Worm (Caenorhabditis elegans) whole organism, late embryonic: ENCODE data around the gene nep-10.

Experiments used
- C08G9.2 ChIP-seq: sonication (generic microtip); optimal IDR thresholded peaks from 2 replicates; lab custom pipeline; 2016; ENCODE audit warnings: mild to moderate bottlenecking, missing genetic modification characterization, moderate library complexity, missing compliant biosample characterization
- C38D4.7 ChIP-seq: fragments of 200-800 bp; sonication (Bioruptor generic); optimal IDR thresholded peaks from 2 replicates; lab custom pipeline; 2018; ENCODE audit warnings: mild to moderate bottlenecking, missing genetic modification characterization, moderate library complexity, missing compliant biosample characterization
- T23F11.4 ChIP-seq: fragments of 200-800 bp; sonication (Bioruptor generic); optimal IDR thresholded peaks from 2 replicates; lab custom pipeline; 2018; ENCODE audit warnings: mild to moderate bottlenecking, missing genetic modification characterization, missing compliant biosample characterization
- ama-1 ChIP-seq: fragments of 150-350 bp; optimal IDR thresholded peaks from 2 replicates; lab custom pipeline; 2014
- ceh-14 ChIP-seq: sonication (generic microtip); optimal IDR thresholded peaks from 2 replicates; lab custom pipeline; 2016; ENCODE audit warnings: missing genotype, missing genetic modification characterization, missing compliant biosample characterization
- ceh-18 ChIP-seq: sonication (generic microtip); optimal IDR thresholded peaks from 2 replicates; lab custom pipeline; 2016; ENCODE audit warnings: missing genetic modification characterization, missing compliant biosample characterization
- ceh-2 ChIP-seq: sonication (generic microtip); optimal IDR thresholded peaks from 2 replicates; lab custom pipeline; 2016; ENCODE audit warnings: missing genotype, missing genetic modification characterization, missing compliant biosample characterization
- ceh-22 ChIP-seq: sonication (generic microtip); optimal IDR thresholded peaks from 2 replicates; lab custom pipeline; 2017; ENCODE audit warnings: missing biosample characterization, missing genetic modification characterization
- ceh-24 ChIP-seq: sonication (generic microtip); optimal IDR thresholded peaks from 2 replicates; lab custom pipeline; 2016; ENCODE audit warnings: mild to moderate bottlenecking, missing genetic modification characterization, missing compliant biosample characterization
- ceh-31 ChIP-seq: sonication (generic microtip); optimal IDR thresholded peaks from 2 replicates; lab custom pipeline; 2016; ENCODE audit warnings: missing genetic modification characterization, missing compliant biosample characterization
- ceh-34 ChIP-seq: sonication (generic microtip); optimal IDR thresholded peaks from 2 replicates; lab custom pipeline; 2016; ENCODE audit warnings: mild to moderate bottlenecking, missing genetic modification characterization, missing compliant biosample characterization
- ceh-45 ChIP-seq: fragments of 200-800 bp; sonication (Bioruptor generic); IDR thresholded peaks from 2 replicates; pipeline ENCODE4 v1.3.6; 2022; ENCODE audit warnings: missing genetic modification reagents, missing genetic modification characterization, missing compliant biosample characterization
- elt-4 ChIP-seq: sonication (generic microtip); optimal IDR thresholded peaks from 2 replicates; lab custom pipeline; 2016; ENCODE audit warnings: missing genetic modification characterization, missing compliant biosample characterization
- fax-1 ChIP-seq: sonication (generic microtip); optimal IDR thresholded peaks from 2 replicates; lab custom pipeline; 2016; ENCODE audit warnings: missing genotype, missing genetic modification characterization, missing compliant biosample characterization
- fkh-6 ChIP-seq: sonication (generic microtip); optimal IDR thresholded peaks from 2 replicates; lab custom pipeline; 2016; ENCODE audit warnings: missing genetic modification characterization, missing compliant biosample characterization
- gmeb-2 ChIP-seq: sonication (generic microtip); optimal IDR thresholded peaks from 2 replicates; lab custom pipeline; 2016; ENCODE audit warnings: missing genetic modification characterization, inconsistent platforms, missing compliant biosample characterization
- hlh-13 ChIP-seq: fragments of 200-800 bp; sonication (Bioruptor generic); optimal IDR thresholded peaks from 2 replicates; lab custom pipeline; 2018; ENCODE audit warnings: mild to moderate bottlenecking, missing genetic modification characterization, missing compliant biosample characterization
- hlh-15 ChIP-seq: sonication (generic microtip); optimal IDR thresholded peaks from 2 replicates; lab custom pipeline; 2016; ENCODE audit warnings: missing genetic modification characterization, missing compliant biosample characterization
- lin-11 ChIP-seq: fragments of 200-800 bp; sonication (Bioruptor generic); optimal IDR thresholded peaks from 2 replicates; lab custom pipeline; 2018; ENCODE audit warnings: mild to moderate bottlenecking, missing genetic modification characterization, missing compliant biosample characterization
- madf-2 ChIP-seq: sonication (generic microtip); optimal IDR thresholded peaks from 2 replicates; lab custom pipeline; 2017; ENCODE audit warnings: missing genetic modification characterization, missing compliant biosample characterization
- nhr-232 ChIP-seq: sonication (generic microtip); optimal IDR thresholded peaks from 2 replicates; lab custom pipeline; 2016; ENCODE audit warnings: missing genetic modification characterization, missing compliant biosample characterization
- pat-9 ChIP-seq: fragments of 200-800 bp; sonication (Bioruptor generic); optimal IDR thresholded peaks from 2 replicates; lab custom pipeline; 2018; ENCODE audit warnings: mild to moderate bottlenecking, missing genetic modification characterization, moderate library complexity, missing compliant biosample characterization
- pax-1 ChIP-seq: fragments of 150-350 bp; optimal IDR thresholded peaks from 2 replicates; lab custom pipeline; 2014; ENCODE audit warnings: missing biosample characterization, missing genetic modification characterization
- pha-2 ChIP-seq: sonication (generic microtip); optimal IDR thresholded peaks from 2 replicates; lab custom pipeline; 2017; ENCODE audit warnings: mild to moderate bottlenecking, missing genetic modification characterization, missing compliant biosample characterization
- pros-1 ChIP-seq: fragments of 150-350 bp; optimal IDR thresholded peaks from 2 replicates; lab custom pipeline; 2014; ENCODE audit warnings: missing biosample characterization, missing genetic modification reagents, missing genetic modification characterization
- sdc-2 ChIP-seq: sonication (generic microtip); optimal IDR thresholded peaks from 2 replicates; lab custom pipeline; 2016; ENCODE audit warnings: missing genotype, missing genetic modification characterization, missing compliant biosample characterization
- sox-4 ChIP-seq: sonication (generic microtip); optimal IDR thresholded peaks from 2 replicates; lab custom pipeline; 2017; ENCODE audit warnings: mild to moderate bottlenecking, missing genetic modification characterization, inconsistent platforms, missing compliant biosample characterization
- tbx-2 ChIP-seq: sonication (generic microtip); optimal IDR thresholded peaks from 2 replicates; lab custom pipeline; 2016; ENCODE audit warnings: missing genetic modification characterization, missing compliant biosample characterization
- ttx-3 ChIP-seq: sonication (generic microtip); optimal IDR thresholded peaks from 2 replicates; lab custom pipeline; 2016; ENCODE audit warnings: missing genetic modification reagents, missing genetic modification characterization, missing compliant biosample characterization
- unc-3 ChIP-seq, 2 experiments: fragments of 200-800 bp in 1 of 2; sonication (Bioruptor generic) in 1 of 2; sonication (generic microtip) in 1 of 2; conservative IDR thresholded peaks in 1 of 2; optimal IDR thresholded peaks in 1 of 2; 2 replicates each; pipeline versions ENCODE4 v1.3.6 to Lab custom; 2016 to 2022; ENCODE audit warnings: missing compliant biosample characterization in 2 of 2, missing genetic modification characterization in 2 of 2, missing genetic modification reagents in 1 of 2
- unc-42 ChIP-seq: sonication (generic microtip); optimal IDR thresholded peaks from 2 replicates; lab custom pipeline; 2016; ENCODE audit warnings: missing genotype, missing genetic modification characterization, missing compliant biosample characterization
- unc-86 ChIP-seq: sonication (generic microtip); optimal IDR thresholded peaks from 2 replicates; lab custom pipeline; 2016; ENCODE audit warnings: missing genetic modification characterization, missing compliant biosample characterization

The nep-10 gene

DNA sequence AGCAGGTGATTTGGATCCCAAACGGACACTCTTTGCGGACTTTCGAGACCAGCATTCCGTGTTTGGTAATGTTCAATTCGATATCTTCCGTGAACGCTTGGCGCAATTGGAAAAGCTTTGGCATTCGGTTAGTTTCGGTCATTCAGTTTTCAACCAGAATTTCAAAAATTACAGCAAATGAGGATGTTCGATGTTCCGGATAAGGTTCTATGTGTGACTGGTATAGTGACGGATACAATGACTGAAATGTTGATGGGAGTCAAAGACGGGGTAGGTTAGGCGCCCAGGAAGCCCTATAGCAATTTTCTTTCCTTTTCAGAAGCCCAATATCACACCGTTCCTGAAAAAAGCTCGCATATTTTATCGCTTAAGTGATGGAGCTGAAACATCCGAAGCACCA is 19.6 kb downstream of the nep-10 start:
- TF ChIP-seq hlh-15: no peak
- no peak for TF ChIP-seq fax-1 (tag; lab: Kevin White, UChicago)
- TF ChIP-seq ceh-14 (tag; lab: Kevin White, UChicago): no peak
- TF ChIP-seq unc-3 (GFP tag; conservative IDR thresholded peaks at IDR 0.05; lab: Robert Waterston, UW): no peak
- no peak for TF ChIP-seq unc-3 (tag; optimal IDR thresholded peaks at IDR 0.05; lab: Kevin White, UChicago)
- TF ChIP-seq ceh-45 (GFP tag; lab: Robert Waterston, UW): no peak
- no peak for TF ChIP-seq gmeb-2 (tag; lab: Kevin White, UChicago)
- TF ChIP-seq fkh-6 (tag; lab: Kevin White, UChicago): no peak

DNA sequence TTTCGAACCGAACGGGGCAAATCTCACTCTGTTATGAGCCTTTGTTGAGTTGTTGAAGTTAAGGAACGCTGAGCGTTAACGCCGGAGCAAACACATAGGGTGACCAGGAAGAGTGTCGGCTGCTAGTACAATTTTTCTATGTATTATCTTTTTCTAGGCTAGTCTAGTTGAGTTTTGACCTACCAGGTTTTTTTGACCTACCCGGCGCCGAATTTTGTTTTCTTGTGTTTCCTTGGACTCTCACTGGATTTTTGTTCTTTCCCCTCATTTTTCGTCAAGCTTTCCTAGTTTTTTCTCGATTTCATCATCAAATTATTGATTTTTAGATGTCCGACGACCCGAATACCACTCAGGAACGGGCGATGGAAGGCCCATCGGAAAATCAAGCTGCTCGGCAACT is 21.2 kb downstream of the nep-10 start, which contains the start of gene T06D4.1:
Gene T06D4.1 (plus strand): TSS at position 321 of the 400 bp plus-strand sequence.
- no peak for TF ChIP-seq unc-42
- TF ChIP-seq gmeb-2 (tag; lab: Kevin White, UChicago): no peak
- TF ChIP-seq ceh-14 (tag; lab: Kevin White, UChicago): no peak
- no peak for TF ChIP-seq elt-4
- no peak for TF ChIP-seq ceh-22 (tag; lab: Kevin White, UChicago)
- no peak for TF ChIP-seq ceh-18 (tag; lab: Kevin White, UChicago)
- TF ChIP-seq ceh-34 (tag; lab: Kevin White, UChicago): no peak
- TF ChIP-seq ceh-31 (tag; lab: Kevin White, UChicago): no peak
- no peak for TF ChIP-seq ceh-2 (tag; lab: Kevin White, UChicago)
- TF ChIP-seq madf-2 (tag; lab: Kevin White, UChicago): no peak
- TF ChIP-seq ceh-24: no peak

DNA sequence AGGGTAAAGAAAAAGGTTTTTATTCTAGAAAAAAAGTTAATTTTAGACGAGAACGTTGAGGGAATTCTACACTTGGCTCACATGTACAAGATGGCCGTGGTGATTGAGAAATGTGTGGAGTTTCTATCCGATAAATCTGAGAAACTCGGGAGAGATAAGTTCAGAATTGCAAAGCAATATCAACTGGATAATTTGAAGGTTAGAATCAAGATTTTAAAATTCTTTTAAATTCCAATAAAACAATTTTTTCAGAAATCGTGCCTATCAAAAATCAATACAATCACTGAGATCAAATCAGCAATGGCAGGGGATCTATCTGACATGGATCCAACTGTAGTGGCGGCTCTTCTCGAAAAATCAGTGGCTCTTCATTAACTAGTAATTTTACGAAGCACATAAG is 24.5 kb downstream of the nep-10 start, which contains the start of gene Y49F6C.2:
Gene Y49F6C.2 (plus strand): TSS at position 301 of the 400 bp plus-strand sequence.
- TF ChIP-seq ttx-3: no peak
- TF ChIP-seq C08G9.2 (tag; lab: Kevin White, UChicago): no peak
- TF ChIP-seq hlh-13: no peak
- no peak for TF ChIP-seq unc-86
- TF ChIP-seq ceh-18 (tag; lab: Kevin White, UChicago): no peak
- no peak for TF ChIP-seq C38D4.7 (GFP tag; lab: Kevin White, UChicago)
- TF ChIP-seq T23F11.4: no peak
- TF ChIP-seq fkh-6 (tag; lab: Kevin White, UChicago): no peak

DNA sequence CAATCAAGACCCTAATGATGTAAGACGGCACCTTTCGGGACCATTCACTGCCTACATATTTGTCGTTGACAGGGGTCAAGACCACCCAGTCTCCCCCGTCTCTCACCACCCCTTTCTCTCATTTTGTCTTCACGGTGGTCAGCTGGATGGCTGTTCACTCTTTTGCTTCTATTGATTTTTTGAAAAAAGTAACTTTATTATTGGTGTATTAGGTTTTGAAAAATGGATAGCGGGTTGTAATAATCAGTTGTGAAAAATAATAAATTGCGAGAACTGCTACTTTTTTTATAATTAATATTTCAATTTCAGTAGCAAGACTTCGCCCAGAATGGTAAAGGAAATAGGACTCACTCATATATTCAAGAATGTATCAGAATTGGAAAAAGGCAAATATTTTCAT is 26.0 kb downstream of the nep-10 start, which contains the start of gene bath-9:
Gene bath-9 (plus strand): TSS at position 301 of the 400 bp plus-strand sequence.
- TF ChIP-seq pha-2 (tag; lab: Kevin White, UChicago) (no peak), sox-4 (tag; lab: Kevin White, UChicago) (no peak)

DNA sequence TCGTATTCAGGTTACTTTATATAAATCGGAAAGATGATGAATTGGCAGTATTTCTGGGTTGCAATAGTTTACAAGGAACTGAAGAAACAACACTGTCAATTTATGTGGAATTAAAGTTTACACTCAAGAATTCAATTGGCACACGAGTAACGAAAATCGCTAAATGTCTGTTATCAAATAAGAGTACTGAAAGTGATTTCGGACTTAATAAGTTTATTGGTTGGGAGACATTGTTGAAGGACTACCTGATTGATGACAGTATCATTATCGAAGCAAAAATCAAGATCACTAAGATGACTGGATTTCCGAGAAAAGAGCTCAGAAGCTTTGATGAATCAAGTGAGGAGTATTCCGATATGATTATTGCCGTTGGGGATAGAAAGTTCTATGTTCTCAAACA is 27.5 kb downstream of the nep-10 start:
- TF ChIP-seq sdc-2 (tag; lab: Kevin White, UChicago) (no peak), ceh-45 (GFP tag; lab: Robert Waterston, UW) (no peak), ama-1 (no peak), gmeb-2 (tag; lab: Kevin White, UChicago) (no peak), fkh-6 (tag; lab: Kevin White, UChicago) (no peak), pax-1 (no peak), lin-11 (no peak), pros-1 (tag; lab: Kevin White, UChicago) (no peak)

DNA sequence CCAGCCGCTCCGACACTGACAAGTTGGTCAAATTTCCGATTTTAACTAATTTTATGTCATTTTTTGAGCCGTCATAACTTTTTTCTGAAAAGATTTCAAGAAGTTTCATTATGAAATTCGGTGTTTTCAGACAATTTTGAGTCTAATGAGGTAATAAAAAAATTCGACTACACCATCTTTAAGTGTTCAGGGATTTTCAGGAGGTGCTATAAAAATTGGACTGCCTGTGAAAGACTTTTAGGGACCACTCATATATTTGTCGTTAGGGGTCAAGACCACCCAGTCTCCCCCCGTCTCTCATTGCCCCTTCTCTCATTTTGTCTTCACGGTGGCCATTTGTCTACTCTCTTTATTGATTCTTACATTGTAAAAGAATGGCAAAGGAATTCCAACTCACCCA is 28.0 kb downstream of the nep-10 start, which contains the start of gene bath-10:
Gene bath-10 (plus strand): TSS at position 301 of the 400 bp plus-strand sequence.
- TF ChIP-seq pat-9 (no peak), ceh-45 (GFP tag; lab: Robert Waterston, UW) (no peak), tbx-2 (no peak), nhr-232 (tag; lab: Kevin White, UChicago) (no peak)
